Fruit fly (Drosophila melanogaster) whole organism, embryonic: ENCODE measurements around the gene MED19.

Experiments used
- BEAF-32 ChIP-seq: fragments of 200-800 bp; sonication (Bioruptor generic); optimal IDR thresholded peaks from 3 replicates; lab custom pipeline; 2017; ENCODE audit warnings: missing biosample characterization, missing genetic modification characterization, mild to moderate bottlenecking, moderate library complexity, missing genetic modification reagents
- CG10321 ChIP-seq: fragments of 200-800 bp; sonication (Bioruptor generic); IDR thresholded peaks from 2 replicates; pipeline ENCODE4 v1.3.6; 2022; ENCODE audit warnings: missing biosample characterization, missing genetic modification characterization
- CG10654 ChIP-seq: fragments of 200-800 bp; sonication (Bioruptor generic); optimal IDR thresholded peaks from 2 replicates; lab custom pipeline; 2016; ENCODE audit warnings: missing biosample characterization, missing genetic modification characterization
- CG12104 ChIP-seq: fragments of 200-800 bp; sonication (Bioruptor generic); optimal IDR thresholded peaks from 3 replicates; lab custom pipeline; 2016; ENCODE audit warnings: missing biosample characterization, missing genetic modification characterization
- CG12391 ChIP-seq: fragments of 200-800 bp; sonication (Bioruptor generic); optimal IDR thresholded peaks from 3 replicates; lab custom pipeline; 2018; ENCODE audit warnings: missing biosample characterization, mild to moderate bottlenecking, missing genetic modification characterization, moderate library complexity
- CG13123 ChIP-seq: fragments of 200-800 bp; sonication (Bioruptor generic); optimal IDR thresholded peaks from 2 replicates; lab custom pipeline; 2016; ENCODE audit warnings: missing biosample characterization, missing genetic modification characterization
- CG1603 ChIP-seq: fragments of 200-800 bp; sonication (Bioruptor generic); optimal IDR thresholded peaks from 2 replicates; lab custom pipeline; 2019; ENCODE audit warnings: missing biosample characterization, mild to moderate bottlenecking, missing genetic modification characterization, moderate library complexity
- CG16863 ChIP-seq: fragments of 200-800 bp; sonication (Bioruptor generic); optimal IDR thresholded peaks from 3 replicates; lab custom pipeline; 2016; ENCODE audit warnings: missing biosample characterization, missing genetic modification characterization
- CG1792 ChIP-seq: fragments of 200-800 bp; sonication (Bioruptor generic); optimal IDR thresholded peaks from 2 replicates; lab custom pipeline; 2016; ENCODE audit warnings: missing biosample characterization, missing genetic modification characterization
- CG3065 ChIP-seq: fragments of 200-800 bp; sonication (Bioruptor generic); optimal IDR thresholded peaks from 2 replicates; lab custom pipeline; 2016; ENCODE audit warnings: missing biosample characterization, missing genetic modification characterization
- CG3281 ChIP-seq: fragments of 200-800 bp; sonication (Bioruptor generic); optimal IDR thresholded peaks from 3 replicates; lab custom pipeline; 2017; ENCODE audit warnings: missing biosample characterization, mild to moderate bottlenecking, missing genetic modification characterization
- CG4404 ChIP-seq: fragments of 200-800 bp; sonication (Bioruptor generic); IDR thresholded peaks from 2 replicates; pipeline ENCODE4 v1.3.6; 2022; ENCODE audit warnings: missing biosample characterization, missing genetic modification characterization
- CG4424 ChIP-seq: fragments of 200-800 bp; sonication (Bioruptor generic); optimal IDR thresholded peaks from 3 replicates; lab custom pipeline; 2016; ENCODE audit warnings: missing biosample characterization, missing genetic modification characterization
- CG6175 ChIP-seq: fragments of 200-800 bp; sonication (Bioruptor generic); IDR thresholded peaks from 3 replicates; pipeline ENCODE4 v1.3.6; 2022; ENCODE audit warnings: missing biosample characterization, missing genetic modification characterization
- CG7556 ChIP-seq: fragments of 200-800 bp; sonication (Bioruptor generic); optimal IDR thresholded peaks from 2 replicates; lab custom pipeline; 2017; ENCODE audit warnings: missing biosample characterization, mild to moderate bottlenecking, missing genetic modification characterization
- CG7839 ChIP-seq: fragments of 200-800 bp; sonication (Bioruptor generic); optimal IDR thresholded peaks from 3 replicates; lab custom pipeline; 2018; ENCODE audit warnings: missing biosample characterization, mild to moderate bottlenecking, missing genetic modification characterization, moderate library complexity
- CG8281 ChIP-seq: fragments of 200-800 bp; sonication (Bioruptor generic); optimal IDR thresholded peaks from 2 replicates; lab custom pipeline; 2018; ENCODE audit warnings: missing biosample characterization, mild to moderate bottlenecking, missing genetic modification characterization, moderate library complexity
- CG8290 ChIP-seq, 3 experiments: fragments of 200-800 bp; sonication (Bioruptor generic); optimal IDR thresholded peaks; 2 replicates each; lab custom pipeline; 2016 to 2019; ENCODE audit warnings: missing biosample characterization in 3 of 3, missing genetic modification characterization in 3 of 3, mild to moderate bottlenecking in 2 of 3, moderate library complexity in 1 of 3
- CG8765 ChIP-seq: fragments of 200-800 bp; sonication (Bioruptor generic); IDR thresholded peaks from 2 replicates; pipeline ENCODE4 v1.3.6; 2022; ENCODE audit warnings: missing biosample characterization, missing genetic modification characterization
- CG9797 ChIP-seq: fragments of 200-800 bp; sonication (Bioruptor generic); optimal IDR thresholded peaks from 3 replicates; lab custom pipeline; 2018; ENCODE audit warnings: missing biosample characterization, mild to moderate bottlenecking, missing genetic modification characterization
- CHES-1-like ChIP-seq: fragments of 200-800 bp; sonication (Bioruptor generic); optimal IDR thresholded peaks from 2 replicates; lab custom pipeline; 2016; ENCODE audit warnings: missing biosample characterization, missing genetic modification characterization
- D ChIP-seq, 2 experiments: fragments of 200-800 bp in 1 of 2; fragments of >200 bp in 1 of 2; sonication (Bioruptor generic) in 1 of 2; optimal IDR thresholded peaks; 2 replicates in 1 of 2; 3 replicates in 1 of 2; lab custom pipeline; 2017; ENCODE audit warnings: mild to moderate bottlenecking in 1 of 2, missing biosample characterization in 1 of 2, missing genetic modification characterization in 1 of 2, missing genetic modification reagents in 1 of 2
- Dp ChIP-seq: fragments of 200-800 bp; sonication (Bioruptor generic); optimal IDR thresholded peaks from 2 replicates; lab custom pipeline; 2018; ENCODE audit warnings: missing biosample characterization, mild to moderate bottlenecking, missing genetic modification characterization, moderate library complexity
- Drgx ChIP-seq: fragments of 200-800 bp; sonication (Bioruptor generic); IDR thresholded peaks from 2 replicates; pipeline ENCODE4 v1.3.6; 2022; ENCODE audit warnings: missing biosample characterization, missing genetic modification characterization
- Eip74EF ChIP-seq, 2 experiments: fragments of 200-800 bp in 1 of 2; fragments of >200 bp in 1 of 2; sonication (Bioruptor generic) in 1 of 2; optimal IDR thresholded peaks; 2 replicates each; lab custom pipeline; 2017 to 2019; ENCODE audit warnings: missing biosample characterization in 2 of 2, missing genetic modification characterization in 2 of 2, mild to moderate bottlenecking in 1 of 2, moderate library complexity in 1 of 2
- Gug ChIP-seq: fragments of 200-800 bp; sonication (Bioruptor generic); IDR thresholded peaks from 4 replicates; pipeline ENCODE4 v1.3.6; 2022; ENCODE audit warnings: missing biosample characterization, missing genetic modification characterization
- HLHmδ ChIP-seq: fragments of 200-800 bp; sonication (Bioruptor generic); optimal IDR thresholded peaks from 2 replicates; lab custom pipeline; 2018; ENCODE audit warnings: missing biosample characterization, mild to moderate bottlenecking, missing genetic modification characterization, moderate library complexity
- Hey ChIP-seq: fragments of 200-800 bp; sonication (Bioruptor generic); optimal IDR thresholded peaks from 3 replicates; lab custom pipeline; 2018; ENCODE audit warnings: missing biosample characterization, mild to moderate bottlenecking, missing genetic modification characterization
- Hmr ChIP-seq: fragments of 200-800 bp; sonication (Bioruptor generic); optimal IDR thresholded peaks from 3 replicates; lab custom pipeline; 2017; ENCODE audit warnings: mild to moderate bottlenecking, missing biosample characterization, missing genetic modification reagents, missing genetic modification characterization
- Kr ChIP-seq: fragments of 200-800 bp; sonication (Bioruptor generic); optimal IDR thresholded peaks from 2 replicates; lab custom pipeline; 2017; ENCODE audit warnings: missing biosample characterization, mild to moderate bottlenecking, missing genetic modification characterization
- Med ChIP-seq: fragments of 200-800 bp; sonication (Bioruptor generic); peaks from one replicate; lab custom pipeline; 2016; ENCODE audit warnings: missing biosample characterization, missing genetic modification characterization, mild to moderate bottlenecking, inconsistent platforms, moderate library complexity
- Myb ChIP-seq: fragments of 200-800 bp; sonication (Bioruptor generic); optimal IDR thresholded peaks from 2 replicates; lab custom pipeline; 2016; ENCODE audit warnings: missing biosample characterization, missing genetic modification characterization
- NK7.1 ChIP-seq: fragments of 200-800 bp; sonication (Bioruptor generic); optimal IDR thresholded peaks from 3 replicates; lab custom pipeline; 2016; ENCODE audit warnings: missing biosample characterization, missing genetic modification characterization
- Neu2 ChIP-seq: fragments of 200-800 bp; sonication (Bioruptor generic); optimal IDR thresholded peaks from 3 replicates; lab custom pipeline; 2016; ENCODE audit warnings: missing biosample characterization, missing genetic modification characterization, borderline replicate concordance
- Nf-YC ChIP-seq: fragments of 200-800 bp; optimal IDR thresholded peaks from 3 replicates; lab custom pipeline; 2019; ENCODE audit warnings: missing biosample characterization, mild to moderate bottlenecking, missing genetic modification characterization, moderate library complexity
- Poxn ChIP-seq: fragments of 200-800 bp; sonication (Bioruptor generic); IDR thresholded peaks from 2 replicates; pipeline ENCODE4 v1.3.6; 2022; ENCODE audit warnings: missing biosample characterization, missing genetic modification characterization
- Rfx ChIP-seq: fragments of 200-800 bp; sonication (Bioruptor generic); IDR thresholded peaks from 2 replicates; pipeline ENCODE4 v1.3.6; 2022; ENCODE audit warnings: missing biosample characterization, missing genetic modification characterization
- Taf1 ChIP-seq: fragments of 200-800 bp; sonication (Bioruptor generic); IDR thresholded peaks from 2 replicates; pipeline ENCODE4 v1.3.6; 2022; ENCODE audit warnings: missing biosample characterization, missing genetic modification characterization
- bcd ChIP-seq: fragments of 200-800 bp; sonication (Bioruptor generic); optimal IDR thresholded peaks from 2 replicates; lab custom pipeline; 2017; ENCODE audit warnings: missing biosample characterization, mild to moderate bottlenecking, missing genetic modification characterization
- cg ChIP-seq: fragments of 200-800 bp; sonication (Bioruptor generic); optimal IDR thresholded peaks from 3 replicates; lab custom pipeline; 2019; ENCODE audit warnings: missing biosample characterization, mild to moderate bottlenecking, missing genetic modification characterization, moderate library complexity
- dmrt99B ChIP-seq: fragments of 200-800 bp; sonication (Bioruptor generic); optimal IDR thresholded peaks from 2 replicates; lab custom pipeline; 2018; ENCODE audit warnings: missing biosample characterization, mild to moderate bottlenecking, missing genetic modification characterization, moderate library complexity
- eyg ChIP-seq: fragments of 200-800 bp; sonication (Bioruptor generic); optimal IDR thresholded peaks from 3 replicates; lab custom pipeline; 2016; ENCODE audit warnings: missing biosample characterization, missing genetic modification characterization
- h ChIP-seq: fragments of >200 bp; optimal IDR thresholded peaks from 2 replicates; lab custom pipeline; 2017
- sens ChIP-seq: fragments of 200-800 bp; sonication (Bioruptor generic); peaks from one replicate; lab custom pipeline; 2016; ENCODE audit warnings: missing biosample characterization, missing genetic modification characterization
- sima ChIP-seq: fragments of 200-800 bp; sonication (Bioruptor generic); optimal IDR thresholded peaks from 2 replicates; lab custom pipeline; 2016; ENCODE audit warnings: missing biosample characterization, missing genetic modification characterization
- sisA ChIP-seq: fragments of 200-800 bp; sonication (Bioruptor generic); IDR thresholded peaks from 2 replicates; pipeline ENCODE4 v1.3.6; 2022; ENCODE audit warnings: missing biosample characterization, missing genetic modification characterization
- slou ChIP-seq: fragments of 200-800 bp; sonication (Bioruptor generic); optimal IDR thresholded peaks from 3 replicates; lab custom pipeline; 2016; ENCODE audit warnings: missing biosample characterization, missing genetic modification characterization
- tgo ChIP-seq: fragments of 200-800 bp; sonication (Bioruptor generic); IDR thresholded peaks from 3 replicates; pipeline ENCODE4 v1.3.6; 2022; ENCODE audit warnings: missing biosample characterization, missing genetic modification characterization
- ttk ChIP-seq: fragments of 200-800 bp; sonication (Bioruptor generic); IDR thresholded peaks from 2 replicates; pipeline ENCODE4 v2.1.2; 2022; ENCODE audit warnings: missing biosample characterization, missing genetic modification characterization
- unc-4 ChIP-seq: fragments of 200-800 bp; sonication (Bioruptor generic); IDR thresholded peaks from 2 replicates; pipeline ENCODE4 v1.3.6; 2022; ENCODE audit warnings: missing biosample characterization, missing genetic modification characterization; ENCODE audit not compliant: partially characterized antibody
- vfl ChIP-seq: fragments of 200-800 bp; sonication (Bioruptor generic); optimal IDR thresholded peaks from 2 replicates; lab custom pipeline; 2016; ENCODE audit warnings: missing biosample characterization, missing genetic modification characterization

Gene MED19

DNA sequence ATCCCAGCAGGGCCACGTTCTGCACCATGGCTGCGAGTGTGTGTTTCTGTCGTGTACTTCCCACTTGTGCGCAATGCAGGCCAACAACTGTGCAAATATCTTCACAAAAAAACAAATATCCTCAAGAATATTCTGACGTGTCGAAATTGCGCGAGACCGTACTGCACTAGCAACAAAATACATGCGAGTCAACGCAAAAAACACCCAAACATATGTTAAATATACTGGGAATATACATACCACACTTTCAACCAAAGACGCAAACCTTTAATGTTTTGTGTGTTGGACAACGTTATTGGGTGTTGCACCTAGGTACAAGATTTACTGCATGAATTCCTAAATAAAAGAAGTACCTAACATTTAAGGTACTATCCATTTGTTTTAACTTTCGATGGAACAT is 44.2 kb downstream of the MED19 start, which contains the start of gene NUCB1 (continued):
- no peak for TF ChIP-seq CG4404
- no peak for TF ChIP-seq sima
- no peak for TF ChIP-seq slou (GFP tag; lab: Kevin White, UChicago)
- no peak for TF ChIP-seq CG12104 (GFP tag; lab: Kevin White, UChicago)
- TF ChIP-seq Myb (GFP tag; lab: Kevin White, UChicago) = peak; percentile 60
- peak; percentile 15 for TF ChIP-seq CG10654 (GFP tag; lab: Kevin White, UChicago)
- TF ChIP-seq CG13123 (GFP tag; lab: Kevin White, UChicago) = no peak
- TF ChIP-seq CG7839 (tag; lab: Kevin White, UChicago) = no peak
- TF ChIP-seq Med (GFP tag; lab: Kevin White, UChicago) = peak; percentile 94
- peak; percentile 26; the same call in 1 of the 2 replicates for TF ChIP-seq unc-4 (GFP tag; lab: Robert Waterston, UW)
- TF ChIP-seq Rfx (GFP tag; lab: Robert Waterston, UW) = peak; percentile 68
- peak; percentile 45 for TF ChIP-seq BEAF-32
- TF ChIP-seq CG3281 (GFP tag; lab: Kevin White, UChicago) = peak; percentile 39
- TF ChIP-seq CG16863 (GFP tag; lab: Kevin White, UChicago) = peak; percentile 11
- TF ChIP-seq h (lab: Kevin White, UChicago) = no peak
- no peak for TF ChIP-seq dmrt99B (tag; lab: Kevin White, UChicago)
- TF ChIP-seq sisA (GFP tag; lab: Robert Waterston, UW) = no peak
- TF ChIP-seq Kr (GFP tag; lab: Kevin White, UChicago) = no peak
- TF ChIP-seq Hmr (GFP tag; lab: Kevin White, UChicago) = peak; percentile 72
- TF ChIP-seq bcd = peak; percentile 40
- peak; percentile 89 for TF ChIP-seq CG9797 (GFP tag; lab: Kevin White, UChicago)
- no peak for TF ChIP-seq Neu2 (GFP tag; lab: Kevin White, UChicago)
- TF ChIP-seq Drgx (GFP tag; lab: Robert Waterston, UW) = no peak
- TF ChIP-seq Dp (GFP tag; lab: Kevin White, UChicago) = peak; percentile 45
- no peak; the same call in 1 of the 2 replicates for TF ChIP-seq Poxn
- no peak for TF ChIP-seq NK7.1
- TF ChIP-seq HLHmδ = no peak
- TF ChIP-seq CHES-1-like (GFP tag; lab: Kevin White, UChicago) = peak; percentile 36
- no peak for TF ChIP-seq Taf1 (GFP tag; lab: Robert Waterston, UW)
- TF ChIP-seq CG6175 (GFP tag; lab: Robert Waterston, UW) = no peak; the same call in 2 of the 3 replicates
- peak; percentile 59 for TF ChIP-seq CG12391
- TF ChIP-seq cg (GFP tag; lab: Kevin White, UChicago) = no peak
- no peak for TF ChIP-seq Eip74EF (GFP tag; optimal IDR thresholded peaks at IDR 0.05; lab: Kevin White, UChicago)
- TF ChIP-seq CG10321 (GFP tag; lab: Robert Waterston, UW) = no peak
- no peak for TF ChIP-seq CG1792 (GFP tag; lab: Kevin White, UChicago)
- TF ChIP-seq vfl (GFP tag; lab: Kevin White, UChicago) = peak; percentile 29
- peak; percentile 18 for TF ChIP-seq CG3065
- TF ChIP-seq CG8765 (GFP tag; lab: Robert Waterston, UW) = no peak; the same call in 1 of the 2 replicates
- no peak for TF ChIP-seq tgo (GFP tag; lab: Robert Waterston, UW)
- TF ChIP-seq Nf-YC (tag; lab: Kevin White, UChicago) = no peak
- no peak for TF ChIP-seq ttk
- peak; percentile 87 for TF ChIP-seq CG1603 (tag; lab: Kevin White, UChicago)
- TF ChIP-seq CG8290 (GFP tag; optimal IDR thresholded peaks at IDR 0.05; lab: Kevin White, UChicago) = peak; percentile 20
- peak in 1 of 2 experiments; percentile 89 for TF ChIP-seq CG8290 (tag; optimal IDR thresholded peaks at IDR 0.05; lab: Kevin White, UChicago)
- TF ChIP-seq CG4424 (GFP tag; lab: Kevin White, UChicago) = peak; percentile 33
- TF ChIP-seq D (optimal IDR thresholded peaks at IDR 0.05; lab: Kevin White, UChicago) = peak; percentile 11
- TF ChIP-seq D (GFP tag; optimal IDR thresholded peaks at IDR 0.05; lab: Kevin White, UChicago) = no peak
- no peak for TF ChIP-seq CG8281 (tag; lab: Kevin White, UChicago)
- no peak for TF ChIP-seq eyg (GFP tag; lab: Kevin White, UChicago)
- TF ChIP-seq CG7556 (GFP tag; lab: Kevin White, UChicago) = no peak
- TF ChIP-seq Hey (tag; lab: Kevin White, UChicago) = no peak
- no peak for TF ChIP-seq Gug (GFP tag; lab: Robert Waterston, UW)
- peak; percentile 79 for TF ChIP-seq sens
